Fruit fly (Drosophila melanogaster) whole organism: Measurements from ENCODE around the gene ppk.

Experiments used
- CG8478 ChIP-seq: fragments of >200 bp; optimal IDR thresholded peaks from 2 replicates; lab custom pipeline; 2018; ENCODE audit warnings: inconsistent platforms
- Dll ChIP-seq: fragments of >200 bp; optimal IDR thresholded peaks from 2 replicates; lab custom pipeline; 2017
- EcR ChIP-seq, 2 experiments: fragments of >200 bp; optimal IDR thresholded peaks; 2 replicates each; lab custom pipeline; 2017; ENCODE audit warnings: missing biosample characterization in 2 of 2, missing genetic modification characterization in 2 of 2, missing genetic modification reagents in 2 of 2
- pan ChIP-seq: fragments of >200 bp; optimal IDR thresholded peaks from 2 replicates; lab custom pipeline; 2017
- psq ChIP-seq: fragments of >200 bp; optimal IDR thresholded peaks from 2 replicates; lab custom pipeline; 2017
- usp ChIP-seq: fragments of >200 bp; optimal IDR thresholded peaks from 2 replicates; lab custom pipeline; 2017; ENCODE audit warnings: missing biosample characterization, missing genetic modification characterization, mixed read lengths

ppk gene

dm6 chr2L:14350587-14350986, 30.4 kb downstream of the ppk start:
- TF ChIP-seq pan (lab: Kevin White, UChicago) (no peak), psq (no peak), Dll (lab: Kevin White, UChicago) (no peak), EcR (GFP tag; optimal IDR thresholded peaks at IDR 0.05; lab: Kevin White, UChicago) (no peak), CG8478 (lab: Kevin White, UChicago) (no peak), usp (GFP tag; lab: Kevin White, UChicago) (no peak)

DNA sequence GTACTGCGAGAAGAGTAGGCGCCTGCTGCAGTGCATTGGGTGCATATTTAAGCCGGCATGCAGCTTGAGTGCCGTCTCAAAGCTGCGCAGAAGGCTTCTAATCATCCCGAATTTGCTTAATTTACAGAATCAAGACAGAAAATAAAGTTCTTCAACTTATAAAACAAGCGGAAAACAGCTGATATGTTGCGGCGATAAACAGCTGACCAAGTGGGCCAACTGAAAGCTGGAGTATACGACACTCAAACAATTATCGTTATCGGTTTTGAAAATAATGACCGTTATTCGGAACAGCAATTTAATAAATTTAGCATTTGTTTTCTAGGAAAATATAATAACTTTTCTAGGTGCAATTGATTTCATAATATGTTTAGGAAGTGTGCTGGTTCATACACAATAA, 32.4 kb downstream of the ppk start, which contains the start of gene mTTF:
Gene mTTF (minus strand): TSS at position 189 of the 400 bp plus-strand sequence.
- TF ChIP-seq EcR (GFP tag; optimal IDR thresholded peaks at IDR 0.05; lab: Kevin White, UChicago) (no peak), CG8478 (lab: Kevin White, UChicago) (no peak)

dm6 chr2L:14346588-14346987, 34.4 kb downstream of the ppk start, which contains the start of gene Send2:
Send2 (minus strand) TSS chr2L:14346688.
- no peak for TF ChIP-seq EcR (GFP tag; optimal IDR thresholded peaks at IDR 0.05; lab: Kevin White, UChicago)
- no peak for TF ChIP-seq usp (GFP tag; lab: Kevin White, UChicago)

DNA sequence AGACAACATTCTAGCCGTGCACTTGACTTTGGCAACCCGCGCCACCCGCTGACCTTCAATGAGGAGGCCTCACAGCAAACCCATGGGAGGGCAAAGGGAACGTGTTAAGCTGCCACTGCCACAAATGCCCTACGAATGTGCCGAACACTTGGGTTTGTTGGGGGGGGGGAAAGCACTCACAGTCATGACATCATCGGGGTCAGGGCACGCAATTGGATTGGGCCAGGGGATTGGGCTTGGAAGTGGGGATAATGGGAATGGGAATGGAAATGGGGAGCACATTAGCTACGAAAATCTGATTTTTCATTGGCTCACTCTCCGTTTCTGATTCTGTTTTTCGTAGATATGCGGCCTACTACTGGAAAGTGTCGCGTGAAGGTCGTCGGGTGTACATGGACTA, 40.0 kb downstream of the ppk start:
- TF ChIP-seq pan (lab: Kevin White, UChicago) (no peak), psq (no peak), usp (GFP tag; lab: Kevin White, UChicago) (no peak), Dll (lab: Kevin White, UChicago) (no peak), CG8478 (lab: Kevin White, UChicago) (no peak), EcR (GFP tag; optimal IDR thresholded peaks at IDR 0.05; lab: Kevin White, UChicago) (no peak)

dm6 chr2L:14337940-14338339, 43.0 kb downstream of the ppk start, which contains the start of gene CG15286:
CG15286 (plus strand) TSS chr2L:14338240.
- TF ChIP-seq CG8478 (lab: Kevin White, UChicago) (no peak), EcR (GFP tag; optimal IDR thresholded peaks at IDR 0.05; lab: Kevin White, UChicago) (no peak), pan (lab: Kevin White, UChicago) (no peak), psq (no peak), Dll (lab: Kevin White, UChicago) (no peak), usp (GFP tag; lab: Kevin White, UChicago) (no peak)

DNA sequence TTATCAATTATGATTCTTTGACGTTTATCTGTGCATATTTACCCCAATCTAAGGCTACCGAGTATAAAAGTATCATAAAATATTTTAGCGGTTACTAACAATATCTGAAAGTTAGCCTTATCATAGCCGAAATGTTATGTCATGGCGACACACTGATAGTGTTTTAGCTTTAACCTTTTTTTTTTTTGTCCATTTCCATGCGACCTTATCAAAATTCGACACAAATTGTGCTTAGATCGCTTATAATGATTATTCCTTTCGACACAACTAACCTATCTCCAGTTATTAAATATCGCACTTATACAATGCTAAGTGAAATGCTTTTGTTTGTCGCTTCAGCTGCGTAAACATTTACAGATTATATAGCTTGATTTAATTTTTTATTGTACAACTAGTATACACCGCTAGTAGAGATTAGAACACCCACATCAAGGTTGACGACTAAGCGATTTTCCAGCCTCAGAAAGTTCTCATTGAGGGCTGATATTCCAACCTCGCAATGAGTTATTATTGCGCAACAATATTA, 44.6 kb downstream of the ppk start:
- TF ChIP-seq CG8478 (lab: Kevin White, UChicago) (no peak), EcR (GFP tag; optimal IDR thresholded peaks at IDR 0.05; lab: Kevin White, UChicago) (no peak), psq (no peak), Dll (lab: Kevin White, UChicago) (no peak), usp (GFP tag; lab: Kevin White, UChicago) (no peak), pan (lab: Kevin White, UChicago) (no peak)

DNA sequence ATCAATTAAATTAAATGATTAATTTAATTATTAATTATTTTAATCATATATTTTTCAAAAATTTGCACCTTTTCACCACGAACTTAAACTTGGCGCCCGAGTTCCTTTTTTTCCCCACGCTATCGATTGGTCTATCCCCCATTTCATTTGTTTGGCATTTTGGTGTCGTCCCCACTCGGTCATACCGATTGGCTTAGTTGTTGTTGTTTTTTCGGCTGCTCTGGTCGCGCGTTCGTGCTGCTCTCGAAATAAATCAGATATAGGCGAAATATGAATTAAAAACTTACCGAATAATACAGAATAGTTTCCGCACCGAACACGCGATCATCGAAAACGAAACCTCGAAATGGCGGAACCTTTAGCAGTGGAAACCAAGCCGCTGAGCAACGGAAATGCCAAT, 47.0 kb downstream of the ppk start, which contains the start of gene CG33090:
Gene CG33090 (plus strand): TSS at position 194 of the 400 bp plus-strand sequence.
- TF ChIP-seq EcR (GFP tag; optimal IDR thresholded peaks at IDR 0.05; lab: Kevin White, UChicago) (no peak), pan (lab: Kevin White, UChicago) (no peak), psq (no peak), CG8478 (lab: Kevin White, UChicago) (no peak), Dll (lab: Kevin White, UChicago) (no peak), usp (GFP tag; lab: Kevin White, UChicago) (no peak)
